Worm (Caenorhabditis elegans): ENCODE data around the gene sre-4.

DNA sequence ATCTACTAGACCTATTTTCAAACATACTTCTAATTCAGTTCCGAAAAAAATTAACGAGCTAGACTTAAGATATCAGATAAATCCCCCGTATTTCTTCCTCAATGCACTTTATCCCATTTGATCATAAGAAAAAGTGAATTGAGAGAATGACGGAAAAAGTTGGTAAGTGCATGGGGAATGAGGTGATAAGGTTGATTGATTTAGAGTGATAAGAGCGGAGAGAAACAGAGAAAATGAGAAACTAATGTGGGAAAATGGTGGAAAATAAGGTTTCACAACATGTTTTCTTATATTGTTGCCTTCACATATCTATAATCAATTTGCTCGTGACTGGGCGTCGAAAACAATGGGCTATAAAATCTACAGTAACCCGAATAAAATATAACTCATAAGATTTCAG, 48.8 kb downstream of the sre-4 start:
- no peak for TF ChIP-seq flt-1 (GFP tag; IDR thresholded peaks at IDR 0.05)
- TF ChIP-seq klf-2 (GFP tag; conservative IDR thresholded peaks at IDR 0.05), result no peak
- TF ChIP-seq ref-1 (GFP tag; conservative IDR thresholded peaks at IDR 0.05), result no peak
- TF ChIP-seq med-1 (GFP tag; optimal IDR thresholded peaks at IDR 0.05; ENCODE audit: insufficient read depth), result no peak
- no peak for TF ChIP-seq ztf-23 (GFP tag; IDR thresholded peaks at IDR 0.05)
- no peak for TF ChIP-seq tab-1 (GFP tag; IDR thresholded peaks at IDR 0.05)
- TF ChIP-seq T22C8.4 (GFP tag; IDR thresholded peaks at IDR 0.05), result no peak

Data from whole organism, midembryonic.